Worm (Caenorhabditis elegans): ENCODE results near the gene sfxn-1.1.

ce11 chrII:9542785-9543184 lies 24.1 kb upstream of the sfxn-1.1 start, which contains the start of gene sra-4:
- no peak for TF ChIP-seq W03F9.2 (tag; optimal IDR thresholded peaks at IDR 0.05)
- TF ChIP-seq him-1 (tag; optimal IDR thresholded peaks at IDR 0.05) = no peak

All from whole organism, L4/young adult.